Worm (Caenorhabditis elegans) whole organism, L2 larva: ENCODE results near the gene mth-2.

ENCODE experiments used
- ama-1 ChIP-seq: fragments of 150-350 bp; optimal IDR thresholded peaks from 2 replicates; lab custom pipeline; 2018; ENCODE audit warnings: inconsistent platforms
- ceh-82 ChIP-seq: fragments of 150-350 bp; optimal IDR thresholded peaks from 2 replicates; lab custom pipeline; 2014; ENCODE audit warnings: missing biosample characterization, missing genetic modification characterization
- fos-1 ChIP-seq: fragments of 150-350 bp; optimal IDR thresholded peaks from 2 replicates; lab custom pipeline; 2014; ENCODE audit warnings: missing biosample characterization, missing genetic modification characterization
- nhr-11 ChIP-seq: fragments of 150-350 bp; optimal IDR thresholded peaks from 2 replicates; lab custom pipeline; 2014; ENCODE audit warnings: missing biosample characterization, missing genetic modification characterization
- nhr-77 ChIP-seq: fragments of 150-350 bp; optimal IDR thresholded peaks from 2 replicates; lab custom pipeline; 2014; ENCODE audit warnings: missing biosample characterization, missing genetic modification characterization
- snpc-4 ChIP-seq: fragments of 150-350 bp; optimal IDR thresholded peaks from 2 replicates; lab custom pipeline; 2014; ENCODE audit warnings: missing biosample characterization, missing genetic modification characterization

DNA sequence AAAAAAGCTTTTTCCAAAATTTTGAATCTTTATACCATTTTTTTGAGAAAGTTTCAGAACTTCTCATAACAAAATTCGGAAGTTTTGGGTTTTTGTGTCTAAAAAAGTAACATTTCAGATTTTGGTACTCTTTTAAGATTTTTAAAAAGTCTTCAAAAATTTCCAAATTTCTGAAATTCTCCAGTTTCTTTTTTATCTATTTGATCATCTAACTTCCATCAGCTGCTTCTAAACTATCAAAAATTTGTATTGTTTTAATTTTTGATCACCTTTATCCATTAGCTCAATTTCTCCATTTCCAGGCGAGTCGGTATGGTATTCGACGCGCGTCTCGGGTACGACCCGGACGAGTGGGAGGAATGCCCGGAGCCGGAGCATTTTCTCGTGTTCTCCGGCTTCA is 7.8 kb downstream of the mth-2 start, which contains the start of gene cpna-1:
- TF ChIP-seq snpc-4 (no peak), fos-1 (tag; lab: Kevin White, UChicago) (no peak), ceh-82 (tag; lab: Kevin White, UChicago) (no peak), nhr-11 (tag; lab: Kevin White, UChicago) (no peak), ama-1 (no peak), nhr-77 (tag; lab: Kevin White, UChicago) (no peak)
